Worm (Caenorhabditis elegans) whole organism, late embryonic: ENCODE data around the gene scl-7.

Experiments used
- K09A11.1 ChIP-seq: sonication (generic microtip); optimal IDR thresholded peaks from 2 replicates; lab custom pipeline; 2017; ENCODE audit warnings: antibody characterized with exemption, mild to moderate bottlenecking, missing genetic modification characterization, missing compliant biosample characterization; ENCODE audit not compliant: insufficient read depth
- eyg-1 ChIP-seq: sonication (generic microtip); optimal IDR thresholded peaks from 2 replicates; lab custom pipeline; 2016; ENCODE audit warnings: missing genotype, missing genetic modification characterization, missing compliant biosample characterization
- nfya-1 ChIP-seq: sonication (generic microtip); optimal IDR thresholded peaks from 2 replicates; lab custom pipeline; 2017; ENCODE audit warnings: missing genetic modification characterization, mild to moderate bottlenecking, missing compliant biosample characterization, antibody characterized with exemption, moderate library complexity
- pros-1 ChIP-seq: fragments of 150-350 bp; optimal IDR thresholded peaks from 2 replicates; lab custom pipeline; 2014; ENCODE audit warnings: missing biosample characterization, missing genetic modification reagents, missing genetic modification characterization
- sox-4 ChIP-seq: sonication (generic microtip); optimal IDR thresholded peaks from 2 replicates; lab custom pipeline; 2017; ENCODE audit warnings: mild to moderate bottlenecking, missing genetic modification characterization, inconsistent platforms, missing compliant biosample characterization

DNA sequence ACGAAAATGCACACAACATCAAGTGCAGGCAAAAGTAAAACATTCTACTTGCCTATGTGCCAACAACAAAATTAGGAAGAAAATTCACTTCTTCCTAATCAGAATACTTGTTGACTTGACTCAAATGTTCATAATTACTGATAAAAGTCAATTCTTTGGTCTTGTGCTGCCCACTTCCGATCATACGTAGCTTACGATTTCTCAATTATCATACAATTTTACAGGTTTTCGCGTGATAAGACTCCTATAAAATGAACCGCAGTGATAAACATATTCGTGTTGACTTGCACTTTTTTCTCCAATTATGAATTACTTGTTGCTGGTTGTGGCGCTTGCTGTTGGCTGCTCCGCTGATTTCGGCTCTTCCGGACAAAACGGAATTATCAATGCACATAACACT, 12.8 kb upstream of the scl-7 start, which contains the start of gene scl-2:
- TF ChIP-seq nfya-1 (no peak), eyg-1 (tag; lab: Kevin White, UChicago) (no peak), pros-1 (tag; lab: Kevin White, UChicago) (no peak), sox-4 (tag; lab: Kevin White, UChicago) (no peak), K09A11.1 (no peak)
